Worm (Caenorhabditis elegans) whole organism, early embryonic: Measurements from ENCODE around the gene F46F2.3.

ENCODE experiments used
- ama-1 ChIP-seq: fragments of 150-350 bp; optimal IDR thresholded peaks from 2 replicates; lab custom pipeline; 2014
- ceh-13 ChIP-seq: fragments of 200-800 bp; sonication (Bioruptor generic); optimal IDR thresholded peaks from 2 replicates; lab custom pipeline; 2018; ENCODE audit warnings: mild to moderate bottlenecking, missing genetic modification characterization, missing compliant biosample characterization
- tbx-11 ChIP-seq: fragments of 200-800 bp; sonication (Bioruptor generic); IDR thresholded peaks from 2 replicates; pipeline ENCODE4 v1.3.6; 2022; ENCODE audit warnings: missing genetic modification characterization, missing compliant biosample characterization
- tbx-37 ChIP-seq: fragments of 200-800 bp; sonication (Bioruptor generic); conservative IDR thresholded peaks from 2 replicates; pipeline ENCODE4 v1.3.6; 2022; ENCODE audit warnings: missing genetic modification reagents, missing genetic modification characterization, missing compliant biosample characterization

- no peak for TF ChIP-seq ama-1
- no peak for TF ChIP-seq tbx-11 (GFP tag; lab: Robert Waterston, UW)
- no peak for TF ChIP-seq ceh-13
- no peak for TF ChIP-seq tbx-37 (GFP tag; lab: Robert Waterston, UW)
These were observed 29.6 kb downstream of the F46F2.3 start, which contains the start of gene H03A11.2 for ce11 chrX:15230394-15230968.
